Worm (Caenorhabditis elegans): ENCODE measurements around the gene F45D11.11.

DNA sequence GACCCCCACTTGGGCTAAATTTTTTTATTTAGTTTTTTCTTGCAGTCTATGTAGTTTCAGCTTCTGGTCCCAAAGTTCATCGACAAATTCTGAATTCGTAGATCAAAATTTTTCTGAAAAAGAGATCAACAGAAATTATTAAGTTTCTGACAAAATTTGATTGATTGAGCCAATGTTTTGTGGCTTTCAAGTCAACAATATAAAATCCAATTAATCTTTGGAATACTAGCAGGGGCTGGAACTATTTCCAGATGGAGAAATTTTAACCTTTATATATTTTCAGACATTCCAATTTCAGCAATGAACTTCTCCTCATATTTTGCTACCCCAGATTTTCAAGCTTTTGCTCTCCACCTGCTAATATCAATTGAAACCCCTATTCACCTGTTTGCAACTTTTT is 13.2 kb downstream of the F45D11.11 start, which contains the start of gene srh-274:
- TF ChIP-seq fkh-10 (GFP tag; optimal IDR thresholded peaks at IDR 0.05), result no peak
- TF ChIP-seq unc-62 (GFP tag; optimal IDR thresholded peaks at IDR 0.05), result no peak
- TF ChIP-seq nhr-28 (tag; optimal IDR thresholded peaks at IDR 0.05), result no peak
- no peak for TF ChIP-seq elt-2 (tag; optimal IDR thresholded peaks at IDR 0.05)
- no peak for TF ChIP-seq skn-1 (tag; optimal IDR thresholded peaks at IDR 0.05)
- TF ChIP-seq lin-15B (tag; optimal IDR thresholded peaks at IDR 0.05), result no peak
- TF ChIP-seq zag-1 (tag; optimal IDR thresholded peaks at IDR 0.05), result no peak
- TF ChIP-seq nhr-237 (tag; optimal IDR thresholded peaks at IDR 0.05), result no peak
- no peak for TF ChIP-seq ZK546.5 (tag; optimal IDR thresholded peaks at IDR 0.05)
- no peak for TF ChIP-seq lin-39 (tag; optimal IDR thresholded peaks at IDR 0.05)
- no peak for TF ChIP-seq ceh-28 (tag; optimal IDR thresholded peaks at IDR 0.05)
- TF ChIP-seq nhr-67 (tag; optimal IDR thresholded peaks at IDR 0.05), result no peak
- no peak for TF ChIP-seq ztf-11 (tag; optimal IDR thresholded peaks at IDR 0.05)

All from whole organism, L3 larva.